Fruit fly (Drosophila melanogaster) whole organism, embryonic: ENCODE measurements around the gene slam.

ENCODE experiments used
- Dref ChIP-seq: fragments of 200-800 bp; sonication (Bioruptor generic); IDR thresholded peaks from 2 replicates; pipeline ENCODE4 v1.3.6; 2022; ENCODE audit warnings: missing biosample characterization, missing genetic modification characterization
- MTF-1 ChIP-seq: fragments of 200-800 bp; sonication (Bioruptor generic); optimal IDR thresholded peaks from 2 replicates; lab custom pipeline; 2018; ENCODE audit warnings: missing biosample characterization, mild to moderate bottlenecking, missing genetic modification characterization, borderline replicate concordance
- sqz ChIP-seq: fragments of 200-800 bp; sonication (Bioruptor generic); optimal IDR thresholded peaks from 3 replicates; lab custom pipeline; 2018; ENCODE audit warnings: missing biosample characterization, mild to moderate bottlenecking, missing genetic modification characterization

- TF ChIP-seq sqz (GFP tag; lab: Kevin White, UChicago) (no peak), MTF-1 (GFP tag; lab: Kevin White, UChicago) (no peak), Dref (GFP tag; lab: Robert Waterston, UW) (no peak)
Measured at dm6 chr2L:6356134-6356533, 16.1 kb upstream of the slam start.
